Worm (Caenorhabditis elegans) whole organism, L4 larva: ENCODE measurements around the gene set-20.

Source experiments
- F44E2.7 ChIP-seq: fragments of 200-800 bp; sonication (Bioruptor generic); IDR thresholded peaks from 2 replicates; pipeline ENCODE4 v2.1.2; 2022; ENCODE audit warnings: missing genetic modification characterization, missing compliant biosample characterization
- R02D3.7 ChIP-seq: fragments of 150-350 bp; sonication (generic microtip); optimal IDR thresholded peaks from 3 replicates; lab custom pipeline; 2014; ENCODE audit warnings: missing biosample characterization, missing genetic modification characterization
- ZK337.2 ChIP-seq: fragments of 200-800 bp; sonication (Bioruptor generic); IDR thresholded peaks from 2 replicates; pipeline ENCODE4 v1.3.6; 2022; ENCODE audit warnings: missing genetic modification reagents, missing genetic modification characterization, missing compliant biosample characterization
- aha-1 ChIP-seq: fragments of 150-350 bp; peaks from one replicate; lab custom pipeline; 2014; ENCODE audit warnings: missing biosample characterization, missing genetic modification characterization
- ceh-20 ChIP-seq: fragments of 200-800 bp; sonication (Bioruptor generic); IDR thresholded peaks from 2 replicates; pipeline ENCODE4 v1.3.6; 2022; ENCODE audit warnings: missing genetic modification reagents, missing genetic modification characterization, missing compliant biosample characterization
- ceh-44 ChIP-seq: fragments of 200-800 bp; sonication (Bioruptor generic); IDR thresholded peaks from 2 replicates; pipeline ENCODE4 v1.3.6; 2022; ENCODE audit warnings: missing genetic modification reagents, missing genetic modification characterization, missing compliant biosample characterization
- ceh-62 ChIP-seq: sonication (generic microtip); optimal IDR thresholded peaks from 2 replicates; lab custom pipeline; 2017; ENCODE audit warnings: missing biosample characterization, missing genetic modification characterization
- dmd-6 ChIP-seq: fragments of 200-800 bp; sonication (Bioruptor generic); IDR thresholded peaks from 2 replicates; pipeline ENCODE4 v1.3.6; 2022; ENCODE audit warnings: missing genetic modification reagents, missing genetic modification characterization, missing compliant biosample characterization
- fkh-10 ChIP-seq: fragments of 150-350 bp; optimal IDR thresholded peaks from 2 replicates; lab custom pipeline; 2014; ENCODE audit warnings: missing biosample characterization, missing genetic modification reagents, missing genetic modification characterization
- hlh-11 ChIP-seq: fragments of 200-800 bp; sonication (Bioruptor generic); optimal IDR thresholded peaks from 2 replicates; lab custom pipeline; 2018; ENCODE audit warnings: mild to moderate bottlenecking, missing genetic modification characterization, missing compliant biosample characterization
- hlh-30 ChIP-seq: sonication (generic microtip); optimal IDR thresholded peaks from 2 replicates; lab custom pipeline; 2017; ENCODE audit warnings: antibody characterized with exemption, mild to moderate bottlenecking, missing genetic modification characterization, missing compliant biosample characterization; ENCODE audit not compliant: insufficient read depth
- hmg-1.1 ChIP-seq: fragments of 200-800 bp; sonication (Bioruptor generic); IDR thresholded peaks from 2 replicates; pipeline ENCODE4 v1.3.6; 2022; ENCODE audit warnings: missing genetic modification reagents, missing genetic modification characterization, missing compliant biosample characterization
- lin-39 ChIP-seq: fragments of 150-350 bp; optimal IDR thresholded peaks from 2 replicates; lab custom pipeline; 2014; ENCODE audit warnings: missing biosample characterization, missing genetic modification reagents, missing genetic modification characterization
- madf-5 ChIP-seq, 2 experiments: fragments of 200-800 bp; sonication (Bioruptor generic); IDR thresholded peaks; 2 replicates each; pipeline ENCODE4 v1.3.6; 2022; ENCODE audit warnings: missing compliant biosample characterization in 2 of 2, missing genetic modification characterization in 2 of 2
- mdl-1 ChIP-seq, 2 experiments: fragments of 150-350 bp in 1 of 2; sonication (generic microtip) in 1 of 2; optimal IDR thresholded peaks; 2 replicates each; lab custom pipeline; 2014 to 2017; ENCODE audit warnings: missing biosample characterization in 2 of 2, missing genetic modification characterization in 2 of 2
- mes-2 ChIP-seq: sonication (generic microtip); optimal IDR thresholded peaks from 2 replicates; lab custom pipeline; 2016; ENCODE audit warnings: missing genotype, mild to moderate bottlenecking, missing genetic modification characterization, missing compliant biosample characterization; ENCODE audit not compliant: poor library complexity, severe bottlenecking
- mxl-2 ChIP-seq: fragments of 200-800 bp; sonication (Bioruptor generic); conservative IDR thresholded peaks from 2 replicates; pipeline ENCODE4 v1.3.6; 2022; ENCODE audit warnings: missing genetic modification reagents, missing genetic modification characterization, missing compliant biosample characterization
- mxl-3 ChIP-seq: fragments of 200-800 bp; sonication (Bioruptor generic); optimal IDR thresholded peaks from 2 replicates; lab custom pipeline; 2018; ENCODE audit warnings: mild to moderate bottlenecking, missing genetic modification characterization, missing compliant biosample characterization
- nhr-10 ChIP-seq: fragments of 150-350 bp; optimal IDR thresholded peaks from 2 replicates; lab custom pipeline; 2014; ENCODE audit warnings: missing biosample characterization, missing genetic modification characterization
- nhr-237 ChIP-seq: sonication (generic microtip); optimal IDR thresholded peaks from 2 replicates; lab custom pipeline; 2017; ENCODE audit warnings: missing biosample characterization, missing genetic modification characterization
- nhr-25 ChIP-seq: sonication (generic microtip); optimal IDR thresholded peaks from 2 replicates; lab custom pipeline; 2017; ENCODE audit warnings: missing genetic modification characterization, mild to moderate bottlenecking, missing compliant biosample characterization, antibody characterized with exemption, moderate library complexity, borderline replicate concordance; ENCODE audit not compliant: insufficient read depth
- nhr-28 ChIP-seq: fragments of 150-350 bp; optimal IDR thresholded peaks from 2 replicates; lab custom pipeline; 2014; ENCODE audit warnings: missing biosample characterization, missing genetic modification characterization
- nhr-48 ChIP-seq: sonication (generic microtip); optimal IDR thresholded peaks from 2 replicates; lab custom pipeline; 2016; ENCODE audit warnings: mild to moderate bottlenecking, missing genetic modification characterization, missing compliant biosample characterization
- nhr-77 ChIP-seq: fragments of 150-350 bp; optimal IDR thresholded peaks from 2 replicates; lab custom pipeline; 2014; ENCODE audit warnings: missing biosample characterization, missing genetic modification characterization
- pqm-1 ChIP-seq: sonication (generic microtip); optimal IDR thresholded peaks from 2 replicates; lab custom pipeline; 2017; ENCODE audit warnings: missing biosample characterization, missing genetic modification characterization
- set-16 ChIP-seq: fragments of 200-800 bp; sonication (Bioruptor generic); IDR thresholded peaks from 2 replicates; pipeline ENCODE4 v1.3.6; 2022; ENCODE audit warnings: missing genetic modification reagents, missing genetic modification characterization, missing compliant biosample characterization
- snpc-4 ChIP-seq: fragments of 150-350 bp; optimal IDR thresholded peaks from 2 replicates; lab custom pipeline; 2014; ENCODE audit warnings: missing biosample characterization, missing genetic modification characterization
- tra-1 ChIP-seq: fragments of 200-800 bp; sonication (Bioruptor generic); IDR thresholded peaks from 2 replicates; pipeline ENCODE4 v1.3.6; 2022; ENCODE audit warnings: missing genetic modification reagents, missing genetic modification characterization, missing compliant biosample characterization
- unc-130 ChIP-seq: sonication (generic microtip); optimal IDR thresholded peaks from 2 replicates; lab custom pipeline; 2016; ENCODE audit warnings: missing genetic modification reagents, missing genetic modification characterization, missing compliant biosample characterization
- unc-62 ChIP-seq, 3 experiments: fragments of 150-350 bp in 1 of 3; sonication (generic microtip); optimal IDR thresholded peaks in 2 of 3; peaks in 1 of 3; 1 replicate in 1 of 3; 2 replicates in 2 of 3; lab custom pipeline; 2014 to 2017; ENCODE audit warnings: missing biosample characterization in 3 of 3, missing genetic modification characterization in 3 of 3, missing genetic modification reagents in 3 of 3, missing genotype in 1 of 3
- zfp-2 ChIP-seq: sonication (generic microtip); optimal IDR thresholded peaks from 2 replicates; lab custom pipeline; 2016; ENCODE audit warnings: mild to moderate bottlenecking, missing genetic modification characterization, missing compliant biosample characterization
- zip-2 ChIP-seq: fragments of 150-350 bp; optimal IDR thresholded peaks from 2 replicates; lab custom pipeline; 2014; ENCODE audit warnings: missing biosample characterization, missing genetic modification characterization

The set-20 gene

DNA sequence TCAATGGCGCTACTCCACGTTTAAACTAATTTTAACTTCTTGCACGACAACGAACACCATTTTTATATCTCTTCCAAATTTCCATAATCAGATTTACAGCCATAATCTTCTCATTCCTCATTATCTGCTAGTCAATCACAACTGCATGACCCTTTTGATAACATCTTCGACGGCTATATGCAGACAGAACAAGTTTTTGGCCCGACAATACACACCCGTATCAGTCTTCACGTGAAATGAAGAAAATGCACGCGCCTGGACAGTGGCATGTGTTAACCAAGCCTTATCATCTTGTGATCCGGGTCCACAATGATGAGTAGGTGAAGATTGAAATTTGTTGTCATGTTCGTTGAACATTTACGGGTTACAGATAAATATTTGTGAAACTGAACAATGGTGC, 40.4 kb downstream of the set-20 start:
- TF ChIP-seq madf-5 (GFP tag; IDR thresholded peaks at IDR 0.05; lab: Robert Waterston, UW) = no peak
- no peak for TF ChIP-seq ceh-20 (GFP tag; lab: Robert Waterston, UW)
- TF ChIP-seq F44E2.7 (GFP tag; lab: Robert Waterston, UW) = no peak
- TF ChIP-seq dmd-6 (GFP tag; lab: Robert Waterston, UW) = peak; percentile 44
- TF ChIP-seq mxl-3 (GFP tag; lab: Kevin White, UChicago) = peak; percentile 87
- no peak for TF ChIP-seq snpc-4 (tag; lab: Kevin White, UChicago)
- TF ChIP-seq tra-1 (GFP tag; lab: Robert Waterston, UW) = no peak
- peak; percentile 94 for TF ChIP-seq hlh-30 (tag; lab: Kevin White, UChicago)
- TF ChIP-seq hlh-11 (tag; lab: Kevin White, UChicago) = peak; percentile 77
- no peak for TF ChIP-seq mes-2 (tag; lab: Kevin White, UChicago)
- no peak for TF ChIP-seq nhr-237 (tag; lab: Kevin White, UChicago)
- TF ChIP-seq fkh-10 (GFP tag; lab: Kevin White, UChicago) = no peak
- TF ChIP-seq mdl-1 (tag; optimal IDR thresholded peaks at IDR 0.05; lab: Kevin White, UChicago) = peak; percentile 49 to 87
- TF ChIP-seq R02D3.7 = no peak
- no peak for TF ChIP-seq zfp-2
- peak in 1 of 2 experiments; percentile 82 for TF ChIP-seq unc-62 (GFP tag; optimal IDR thresholded peaks at IDR 0.05 in 1 of 2; lab: Kevin White, UChicago)
- TF ChIP-seq unc-62 (tag; optimal IDR thresholded peaks at IDR 0.05; lab: Kevin White, UChicago) = no peak
- TF ChIP-seq ZK337.2 = no peak
- no peak for TF ChIP-seq zip-2 (tag; lab: Kevin White, UChicago)
- TF ChIP-seq nhr-28 = peak; percentile 51
- TF ChIP-seq nhr-48 (tag; lab: Kevin White, UChicago) = peak; percentile 76

- TF ChIP-seq lin-39 (tag; lab: Kevin White, UChicago) = no peak
- TF ChIP-seq ceh-62 = no peak
- no peak for TF ChIP-seq unc-130 (GFP tag; lab: Kevin White, UChicago)
- TF ChIP-seq set-16 = no peak
- no peak for TF ChIP-seq nhr-77 (tag; lab: Kevin White, UChicago)
- peak in 1 of 2 experiments; percentile 62 for TF ChIP-seq unc-62 (GFP tag; optimal IDR thresholded peaks at IDR 0.05 in 1 of 2; lab: Kevin White, UChicago)
- no peak for TF ChIP-seq unc-62 (tag; optimal IDR thresholded peaks at IDR 0.05; lab: Kevin White, UChicago)
Measured at ce11 chrX:5644112-5644511, 41.8 kb downstream of the set-20 start.

DNA sequence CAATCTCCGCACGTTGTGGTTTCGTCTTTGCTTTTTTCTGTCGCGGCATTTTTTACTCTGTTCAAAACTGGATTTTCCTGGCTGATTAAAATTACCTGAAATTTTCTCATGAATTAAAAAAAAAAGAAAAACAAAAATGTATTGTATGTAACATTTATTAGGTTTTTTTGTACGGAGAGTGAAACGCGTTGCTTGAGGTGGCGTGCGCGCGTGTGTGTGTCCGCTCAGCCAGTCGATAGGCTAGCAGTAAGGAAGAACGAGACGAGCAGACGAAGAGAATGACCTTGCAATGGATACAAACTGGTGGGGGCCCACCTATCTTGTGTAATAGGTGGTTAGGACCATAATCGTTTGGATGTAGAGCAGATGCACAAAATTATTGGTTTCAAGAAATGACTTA, 44.6 kb downstream of the set-20 start, which contains the start of gene T22B7.4:
TSS of gene T22B7.4 (minus strand) at position 101 of the 400 bp plus-strand sequence.
- TF ChIP-seq hmg-1.1 = 0 out of 2 replicates have a peak, but pooled peaks have one; percentile 19
- no peak for TF ChIP-seq nhr-10

DNA sequence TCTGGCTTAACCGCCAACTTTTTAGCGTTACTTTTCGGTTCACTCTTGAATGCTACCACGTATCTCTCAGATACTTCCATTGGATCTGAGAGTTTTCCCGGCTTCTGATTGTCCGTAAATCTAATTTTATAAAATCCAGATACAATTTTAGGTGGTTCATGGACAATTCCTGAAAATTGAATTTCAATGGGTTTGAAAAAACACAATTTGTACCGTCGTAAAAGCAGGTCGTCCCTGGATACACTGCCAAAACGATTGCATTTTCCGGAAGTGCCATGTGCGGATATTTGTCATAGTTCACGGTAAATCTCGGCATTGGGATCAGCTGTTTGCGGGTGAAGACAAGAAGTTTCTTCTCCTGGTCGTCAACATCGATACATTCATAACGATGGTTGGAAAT, 46.4 kb downstream of the set-20 start:
- TF ChIP-seq aha-1 (tag; lab: Kevin White, UChicago) (peak; percentile 91), R02D3.7 (no peak)
- TF ChIP-seq, all 104 proteins: peak for 1

ce11 chrX:5631626-5632025, 54.3 kb downstream of the set-20 start, which contains the start of gene T22B7.8:
Gene T22B7.8, plus strand, starts transcription at chrX:5631926.
- TF ChIP-seq mxl-2 (GFP tag; lab: Robert Waterston, UW) (no peak), pqm-1 (tag; lab: Kevin White, UChicago) (peak; percentile 56)

DNA sequence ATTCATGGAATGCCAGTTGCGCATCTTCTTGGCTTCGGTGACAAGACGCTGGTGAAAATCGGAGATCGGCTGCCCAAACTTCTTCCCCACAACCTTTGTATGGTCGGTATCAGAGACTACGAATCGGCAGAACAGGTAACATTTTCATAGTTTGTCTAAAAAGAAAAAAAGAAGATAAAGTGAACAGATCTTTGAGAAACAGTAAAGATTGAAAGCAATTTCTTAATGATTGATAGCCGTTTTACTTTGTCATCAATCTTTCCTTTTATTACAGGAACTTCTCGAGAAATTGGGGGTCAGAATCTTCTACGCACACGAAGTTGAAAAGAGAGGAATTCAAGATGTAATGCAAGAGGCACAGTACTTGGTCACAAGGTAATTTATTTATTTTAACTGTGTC, 55.0 kb downstream of the set-20 start:
- TF ChIP-seq lin-39 (tag; lab: Kevin White, UChicago) = no peak
- TF ChIP-seq nhr-28 = peak; percentile 49
- TF ChIP-seq mdl-1 (tag; optimal IDR thresholded peaks at IDR 0.05; lab: Kevin White, UChicago) = peak in 1 of 2 experiments; percentile 51
- peak; percentile 9 for TF ChIP-seq hlh-30 (tag; lab: Kevin White, UChicago)
- TF ChIP-seq unc-62 (GFP tag; optimal IDR thresholded peaks at IDR 0.05 in 1 of 2; lab: Kevin White, UChicago) = peak in 1 of 2 experiments; percentile 20
- no peak for TF ChIP-seq unc-62 (tag; optimal IDR thresholded peaks at IDR 0.05; lab: Kevin White, UChicago)
- TF ChIP-seq nhr-25 = peak; percentile 22
- peak; percentile 0 for TF ChIP-seq hlh-11 (tag; lab: Kevin White, UChicago)
- TF ChIP-seq ceh-44 (GFP tag; lab: Robert Waterston, UW) = no peak
